Fruit fly (Drosophila melanogaster) whole organism, larva: ENCODE data around the gene sals.

Experiments used
- noc ChIP-seq: fragments of 200-800 bp; sonication (Bioruptor generic); optimal IDR thresholded peaks from 3 replicates; lab custom pipeline; 2019; ENCODE audit warnings: missing biosample characterization, mild to moderate bottlenecking, missing genetic modification characterization, moderate library complexity

Gene sals

DNA sequence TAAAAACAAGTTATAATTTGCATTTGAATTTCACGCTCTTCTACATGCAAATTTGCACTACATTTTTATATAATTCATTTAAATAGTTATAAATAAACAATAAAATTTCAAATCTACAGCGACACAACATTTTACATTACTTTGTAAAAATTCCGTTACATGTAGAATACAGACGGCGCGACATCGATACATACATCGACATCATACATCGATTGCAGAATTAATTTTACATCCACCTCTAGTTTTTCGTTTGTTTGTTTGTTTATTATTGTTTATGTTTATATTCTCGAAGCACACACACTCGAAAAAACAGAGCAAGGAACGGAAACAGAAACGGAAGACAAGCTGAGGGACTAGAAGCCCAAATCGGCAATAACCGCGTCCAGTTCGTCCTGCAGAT is 14.1 kb downstream of the sals start, which contains the start of gene CG17230:
CG17230 (plus strand) TSS at position 258 of the 400 bp plus-strand sequence.
- TF ChIP-seq noc (tag; lab: Kevin White, UChicago): no peak

DNA sequence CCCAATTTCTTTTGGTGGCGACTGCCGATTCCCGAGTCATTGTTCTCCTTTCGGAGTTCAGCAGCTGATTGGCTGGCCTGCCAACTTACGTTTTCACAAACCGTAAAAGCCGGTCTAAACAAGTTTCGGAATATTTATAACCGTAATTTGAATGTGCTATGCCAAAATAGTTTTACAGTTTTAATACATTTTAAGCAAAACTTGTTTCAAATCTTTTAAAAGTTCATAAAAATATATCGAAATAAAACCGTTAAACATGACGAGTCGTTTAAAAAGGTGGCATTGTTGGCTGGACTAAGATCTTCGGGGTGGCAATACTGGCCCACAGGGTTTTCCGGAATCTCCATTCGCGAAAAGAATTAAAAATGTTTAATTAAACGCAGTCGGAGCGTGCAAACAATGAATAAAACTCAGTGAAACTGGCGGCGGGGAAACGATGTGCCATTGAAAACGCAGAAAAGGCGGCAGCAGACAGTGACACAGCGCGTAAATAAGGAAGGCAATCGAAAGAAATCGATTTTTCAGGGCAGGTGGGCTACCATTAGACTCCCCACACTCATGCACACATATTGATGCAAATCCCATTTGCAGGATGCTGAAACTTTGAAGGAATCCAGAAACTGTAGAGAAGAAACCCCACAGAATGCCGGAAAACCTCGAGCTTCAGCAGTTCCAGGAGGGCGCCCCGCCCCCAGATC is 15.9 kb downstream of the sals start, which contains the start of the genes Exd2 and CG5281:
Exd2 (minus strand) TSS at position 167 of the 698 bp plus-strand sequence.
CG5281 (plus strand) TSS at position 314 of the 698 bp plus-strand sequence.
- TF ChIP-seq noc (tag; lab: Kevin White, UChicago): no peak

DNA sequence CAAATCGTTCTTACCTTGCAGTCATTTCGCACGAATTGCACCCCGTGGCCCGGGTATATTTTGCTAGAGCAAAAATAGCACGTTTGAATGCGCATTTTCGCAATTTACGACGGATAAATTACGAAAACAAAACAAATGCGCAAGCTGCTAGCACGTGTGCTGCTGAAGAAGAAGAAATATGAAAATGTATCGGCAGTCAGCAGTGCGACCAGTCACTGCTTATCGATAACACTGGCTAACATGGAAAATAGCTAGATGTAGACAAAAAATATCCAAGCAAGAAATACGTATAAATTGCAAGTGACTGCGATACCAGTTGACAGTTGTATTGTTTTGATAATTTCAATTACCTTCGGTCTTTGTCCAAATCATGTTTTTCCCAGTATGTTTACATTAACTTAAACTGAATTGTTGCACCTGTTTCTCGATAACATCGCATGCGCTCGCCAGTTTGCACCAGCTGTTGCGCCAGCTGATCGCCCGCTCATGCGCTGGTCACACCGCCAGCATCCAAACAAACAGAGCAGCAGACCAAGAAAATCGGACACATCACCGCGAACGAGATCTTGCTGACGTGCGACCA is 20.1 kb downstream of the sals start, which contains the start of the genes RpL24-like and CG5276:
RpL24-like (minus strand) TSS at position 188 of the 583 bp plus-strand sequence.
CG5276 (plus strand) TSS at position 344 of the 583 bp plus-strand sequence.
- no peak for TF ChIP-seq noc (tag; lab: Kevin White, UChicago)

DNA sequence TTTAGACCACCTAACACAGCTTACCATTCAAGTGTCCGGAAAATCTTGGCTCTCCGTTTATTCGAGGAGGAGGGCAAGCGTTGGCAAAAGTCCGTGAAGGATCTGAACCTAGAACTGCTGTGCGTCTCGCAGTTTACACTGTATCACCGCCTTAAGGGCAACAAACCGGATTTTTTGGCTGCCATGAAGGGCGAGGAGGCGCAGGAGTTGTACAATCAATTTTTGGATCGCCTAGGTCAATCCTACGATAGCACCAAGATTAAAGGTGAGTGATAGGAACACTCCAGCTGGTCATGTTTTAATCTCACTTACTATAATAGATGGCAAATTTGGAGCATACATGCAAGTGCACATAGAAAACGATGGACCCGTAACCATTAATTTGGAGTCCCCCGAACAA is 21.3 kb downstream of the sals start:
- no peak for TF ChIP-seq noc (tag; lab: Kevin White, UChicago)

DNA sequence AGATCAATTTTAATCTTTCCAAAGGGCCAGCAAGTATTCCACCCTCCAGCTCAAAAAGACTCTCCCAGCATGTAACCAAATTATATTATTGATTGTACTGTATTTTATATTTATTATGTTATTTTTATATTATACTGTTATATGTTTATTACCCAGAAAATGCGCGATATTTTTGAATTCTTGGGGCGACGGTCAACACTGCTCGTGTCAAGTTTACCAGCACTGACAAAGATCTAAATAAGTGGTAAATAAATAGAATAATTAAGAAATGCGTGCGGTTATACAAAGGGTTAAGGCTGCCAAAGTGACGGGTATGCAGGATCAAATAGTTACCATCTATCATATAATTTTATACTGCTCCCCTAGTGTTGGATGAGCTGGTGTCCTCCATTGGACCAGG is 21.8 kb downstream of the sals start, which contains the start of gene Dtd:
Dtd (plus strand) TSS at position 248 of the 400 bp plus-strand sequence.
- TF ChIP-seq noc (tag; lab: Kevin White, UChicago): no peak

DNA sequence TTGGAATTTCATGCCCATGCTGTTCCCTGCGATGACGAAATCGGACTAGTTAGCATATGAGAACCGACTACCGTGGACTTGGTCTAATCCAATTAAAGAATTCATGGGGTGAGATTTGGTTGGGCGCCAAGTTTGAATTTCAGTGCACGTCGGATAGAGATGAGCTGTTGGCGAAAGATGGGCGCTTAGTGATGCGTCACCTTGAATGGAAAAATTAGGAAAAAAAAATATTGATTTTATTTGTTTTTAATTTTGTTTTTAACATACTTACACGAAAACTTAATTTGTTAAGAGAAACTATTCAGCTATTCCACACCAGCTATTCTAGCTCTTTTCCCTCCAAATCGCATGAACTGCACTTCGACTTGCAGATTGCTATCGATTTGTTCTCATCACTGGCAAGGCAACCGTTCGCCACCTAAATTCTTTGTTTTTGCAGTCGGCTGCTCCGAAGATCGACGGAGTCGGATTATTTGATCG is 29.9 kb downstream of the sals start, which contains the start of the genes ninaG and Sptz:
ninaG (minus strand) TSS at position 51 of the 480 bp plus-strand sequence.
Sptz (plus strand) TSS at position 450 of the 480 bp plus-strand sequence.
- peak; percentile 81 for TF ChIP-seq noc (tag; lab: Kevin White, UChicago)

DNA sequence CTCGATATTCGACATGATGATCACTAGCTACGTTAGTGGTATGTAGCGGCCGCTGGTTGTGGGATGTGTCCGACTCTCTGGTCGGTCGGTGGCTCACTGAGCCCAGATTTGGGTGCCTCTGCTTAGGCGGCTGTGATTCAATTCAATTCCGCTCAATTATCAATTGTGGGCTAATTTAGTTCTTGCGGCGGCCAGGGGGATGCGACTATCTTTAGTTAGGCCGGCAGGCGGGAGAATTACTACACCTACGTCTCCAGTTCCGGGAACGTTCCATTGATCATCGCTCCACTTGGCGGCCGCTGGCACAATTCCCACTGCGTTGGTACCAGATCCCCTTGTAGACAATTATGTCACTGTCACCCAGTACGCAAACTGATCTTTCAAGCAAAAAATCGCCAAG is 33.0 kb downstream of the sals start, which contains the start of the genes bumpel and CG45676:
bumpel (minus strand) TSS at position 101 of the 400 bp plus-strand sequence.
CG45676 (plus strand) TSS at position 318 of the 400 bp plus-strand sequence.
- no peak for TF ChIP-seq noc (tag; lab: Kevin White, UChicago)

DNA sequence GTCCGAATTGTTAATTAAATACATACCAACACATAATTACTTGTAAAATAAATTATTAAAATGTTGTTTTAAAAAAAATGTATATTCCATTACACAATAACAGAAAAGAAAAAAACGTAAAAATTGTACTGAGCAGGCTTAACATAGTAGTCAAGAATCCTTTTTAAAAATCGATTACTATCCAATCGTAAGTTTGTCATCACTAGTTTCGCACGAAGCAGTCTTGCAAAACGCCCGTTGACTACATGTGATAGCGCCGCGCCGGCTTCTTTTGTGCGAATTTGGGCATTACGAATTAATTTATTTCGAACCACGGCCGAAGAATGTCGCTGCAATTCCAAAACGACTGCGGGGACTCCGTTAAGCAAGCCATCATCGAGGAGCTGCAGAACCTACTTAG is 39.2 kb downstream of the sals start, which contains the start of gene Ipo9:
Ipo9 (plus strand) TSS at position 152 of the 400 bp plus-strand sequence.
- no peak for TF ChIP-seq noc (tag; lab: Kevin White, UChicago)

DNA sequence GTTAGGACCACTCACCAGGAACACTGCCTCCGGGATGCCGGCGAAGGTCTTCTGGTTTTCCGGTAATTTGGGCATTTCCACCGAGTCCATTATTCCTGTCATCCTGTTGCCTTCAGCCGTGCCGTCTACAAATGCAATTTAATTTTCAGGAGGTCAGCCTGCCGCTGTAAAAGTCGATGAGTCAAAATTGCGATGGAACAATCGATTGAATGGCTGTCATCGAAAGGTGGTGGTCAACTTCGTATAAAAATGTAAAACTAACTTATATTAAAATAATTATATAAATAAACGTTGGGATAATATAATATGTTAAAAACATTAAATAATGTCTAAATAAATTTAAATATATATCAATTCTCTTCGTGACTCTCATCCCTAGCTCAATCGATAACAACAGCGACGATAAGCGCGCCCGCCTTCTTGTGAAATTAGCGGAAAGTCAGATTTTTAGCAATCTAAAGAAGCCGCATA is 41.9 kb downstream of the sals start, which contains the start of the genes mgr and Irbp:
mgr (minus strand) TSS at position 209 of the 471 bp plus-strand sequence.
Irbp (plus strand) TSS at position 381 of the 471 bp plus-strand sequence.
- peak; percentile 92 for TF ChIP-seq noc (tag; lab: Kevin White, UChicago)

DNA sequence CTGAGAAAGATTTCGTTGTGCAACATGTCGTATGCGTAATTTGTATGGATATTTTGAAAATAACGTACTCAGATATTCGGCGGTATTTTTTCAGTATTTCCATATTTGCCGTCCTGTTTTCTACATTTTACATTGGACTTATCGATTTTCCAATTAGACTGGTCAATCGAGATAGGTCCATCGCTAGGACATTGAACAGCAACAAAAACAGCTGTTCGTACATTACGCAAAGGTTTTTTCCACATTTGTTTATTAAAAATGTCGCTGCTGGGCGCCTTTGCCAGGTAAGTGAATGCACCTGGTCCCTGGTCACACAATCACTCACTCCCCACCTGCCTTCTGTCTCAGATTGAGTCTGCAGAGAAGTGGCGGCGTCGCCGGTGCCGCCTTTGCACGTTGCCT is 43.9 kb downstream of the sals start, which contains the start of gene mRpL40:
mRpL40 (plus strand) TSS at position 186 of the 402 bp plus-strand sequence.
- TF ChIP-seq noc (tag; lab: Kevin White, UChicago): no peak

DNA sequence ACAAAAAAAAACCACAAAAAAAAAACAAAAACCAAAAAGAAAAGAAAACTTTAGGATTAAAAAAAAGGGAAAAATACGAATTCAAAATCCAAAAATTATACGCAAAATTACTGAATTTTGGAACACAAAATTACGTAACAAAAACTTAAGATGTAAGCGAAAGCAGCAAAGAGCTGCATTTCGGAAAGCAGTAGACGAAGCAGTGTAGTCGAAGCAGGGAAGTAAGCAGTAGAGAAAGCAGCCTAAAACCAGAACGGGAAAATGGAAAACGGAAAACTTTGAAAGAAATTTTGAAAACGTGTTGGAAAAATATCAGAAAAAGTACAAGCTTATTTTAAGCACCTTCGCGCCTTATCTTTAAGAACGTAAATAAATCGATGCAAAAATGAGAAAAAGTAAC is 48.7 kb downstream of the sals start:
- TF ChIP-seq noc (tag; lab: Kevin White, UChicago): no peak

DNA sequence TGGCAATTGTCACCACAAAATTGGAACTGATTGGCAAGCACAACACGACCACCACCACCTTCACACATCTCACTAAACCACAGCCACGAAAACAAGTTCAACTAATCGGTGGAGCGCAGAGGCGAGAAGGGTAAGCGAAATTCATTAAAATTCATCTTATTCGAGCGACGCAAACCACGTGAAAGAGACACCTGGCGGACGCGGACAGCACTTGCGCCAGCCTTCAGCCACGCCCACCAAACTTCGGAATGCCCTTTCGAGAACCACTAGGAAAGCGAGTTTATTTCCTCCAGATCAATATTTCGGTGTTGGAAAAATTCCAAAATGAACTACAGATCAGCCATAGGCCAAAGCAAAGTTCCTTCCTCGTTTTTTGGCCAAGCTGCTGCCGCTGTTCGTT is 56.0 kb downstream of the sals start:
- no peak for TF ChIP-seq noc (tag; lab: Kevin White, UChicago)

DNA sequence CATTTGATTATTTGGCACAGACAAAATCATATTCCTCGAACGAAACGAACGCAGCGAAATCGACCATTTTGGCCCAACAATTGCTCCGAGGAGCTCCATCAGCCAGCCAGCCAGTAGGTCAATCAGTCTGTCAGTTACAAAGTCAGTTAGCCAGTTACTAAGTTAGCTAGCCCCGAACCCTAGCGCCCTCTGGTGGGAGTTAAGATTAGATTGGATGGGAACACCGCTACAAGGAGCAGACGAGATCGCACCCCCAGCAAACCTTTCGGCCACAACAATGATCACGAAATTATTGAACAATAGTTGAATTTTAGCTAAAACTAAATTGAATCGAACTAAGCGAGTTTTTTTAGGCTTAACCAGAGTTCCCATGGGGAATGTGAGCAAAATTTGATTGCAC is 57.7 kb downstream of the sals start:
- no peak for TF ChIP-seq noc (tag; lab: Kevin White, UChicago)

DNA sequence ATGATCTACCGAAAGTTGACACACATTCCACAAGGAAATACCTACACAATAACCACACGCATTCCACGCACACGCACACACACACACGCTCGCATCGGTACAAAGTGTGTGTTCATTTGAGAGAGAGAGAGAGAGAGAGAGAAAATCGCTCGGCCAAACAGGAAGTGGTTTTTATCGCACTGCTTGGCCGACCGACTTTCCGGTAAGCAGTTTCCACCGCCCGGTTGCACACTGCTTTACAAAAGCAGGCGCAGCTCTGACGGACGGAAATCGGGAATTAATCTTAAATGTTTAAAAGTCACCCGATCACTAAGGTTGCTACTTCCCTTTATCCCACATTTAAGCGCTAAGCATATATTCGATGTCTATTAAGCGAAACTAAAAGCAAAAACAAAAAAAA is 58.8 kb downstream of the sals start:
- TF ChIP-seq noc (tag; lab: Kevin White, UChicago): no peak
